Fruit fly (Drosophila melanogaster): ENCODE measurements around the gene Tom40.

DNA sequence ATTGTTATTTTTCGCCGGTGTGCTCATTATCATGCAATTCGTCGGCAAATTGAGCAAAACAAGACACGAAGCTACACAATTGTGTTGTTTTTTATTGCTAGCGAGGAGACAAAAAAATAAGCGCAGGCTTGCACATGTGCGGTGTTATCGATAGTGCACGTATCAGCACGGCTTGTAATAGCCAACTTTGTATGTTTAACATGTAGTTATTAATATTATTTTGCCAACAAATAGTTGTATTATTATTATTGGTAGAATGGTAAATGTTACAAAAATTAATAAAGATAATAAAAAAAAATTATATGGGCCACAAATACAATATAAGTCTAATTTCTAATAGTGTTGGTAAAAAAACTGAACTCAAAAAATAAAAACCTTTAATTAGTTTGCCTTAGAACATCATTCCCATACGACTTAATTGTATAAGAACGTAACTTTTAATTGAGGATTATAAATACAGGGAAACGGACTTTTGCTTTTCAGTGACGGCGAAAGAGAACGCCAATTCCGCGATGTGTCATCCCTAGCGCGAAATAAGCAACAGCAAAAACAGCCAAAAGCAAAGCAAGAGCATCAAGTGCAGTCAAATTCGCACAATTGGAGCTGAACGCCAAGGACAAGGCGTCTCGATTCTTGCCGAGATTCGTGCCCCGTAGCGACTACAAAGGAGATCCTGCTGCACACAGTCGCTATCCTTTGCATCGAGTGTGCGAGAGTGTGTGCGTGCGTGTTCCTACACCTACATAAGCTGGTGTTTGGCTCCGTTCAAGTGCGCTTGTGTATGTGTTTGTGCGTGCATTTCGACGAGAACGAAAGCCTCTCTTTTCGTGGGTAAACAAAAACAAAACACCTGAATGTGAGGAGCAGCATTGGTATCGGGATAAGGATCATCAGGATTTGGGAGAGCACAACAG is 8.2 kb upstream of the Tom40 start, which contains the start of the genes NELF-B and CG12155:
- TF ChIP-seq cnc (optimal IDR thresholded peaks at IDR 0.05) = no peak
- peak; percentile 31 for TF ChIP-seq CG14711 (tag; optimal IDR thresholded peaks at IDR 0.05)
- TF ChIP-seq CG5204 (GFP tag; optimal IDR thresholded peaks at IDR 0.05) = no peak
- TF ChIP-seq pad (GFP tag; optimal IDR thresholded peaks at IDR 0.05) = peak; percentile 57
- TF ChIP-seq CG33017 (tag; optimal IDR thresholded peaks at IDR 0.05) = no peak
- TF ChIP-seq CG11617 (GFP tag; optimal IDR thresholded peaks at IDR 0.05) = peak; percentile 84
- peak; percentile 59 for TF ChIP-seq CG7101 (tag; optimal IDR thresholded peaks at IDR 0.05)
- peak; percentile 36 for TF ChIP-seq CG7045 (GFP tag; optimal IDR thresholded peaks at IDR 0.05)
- TF ChIP-seq cic (GFP tag; optimal IDR thresholded peaks at IDR 0.05) = no peak
